Fruit fly (Drosophila melanogaster): ENCODE data around the gene Doa.

The Doa gene

DNA sequence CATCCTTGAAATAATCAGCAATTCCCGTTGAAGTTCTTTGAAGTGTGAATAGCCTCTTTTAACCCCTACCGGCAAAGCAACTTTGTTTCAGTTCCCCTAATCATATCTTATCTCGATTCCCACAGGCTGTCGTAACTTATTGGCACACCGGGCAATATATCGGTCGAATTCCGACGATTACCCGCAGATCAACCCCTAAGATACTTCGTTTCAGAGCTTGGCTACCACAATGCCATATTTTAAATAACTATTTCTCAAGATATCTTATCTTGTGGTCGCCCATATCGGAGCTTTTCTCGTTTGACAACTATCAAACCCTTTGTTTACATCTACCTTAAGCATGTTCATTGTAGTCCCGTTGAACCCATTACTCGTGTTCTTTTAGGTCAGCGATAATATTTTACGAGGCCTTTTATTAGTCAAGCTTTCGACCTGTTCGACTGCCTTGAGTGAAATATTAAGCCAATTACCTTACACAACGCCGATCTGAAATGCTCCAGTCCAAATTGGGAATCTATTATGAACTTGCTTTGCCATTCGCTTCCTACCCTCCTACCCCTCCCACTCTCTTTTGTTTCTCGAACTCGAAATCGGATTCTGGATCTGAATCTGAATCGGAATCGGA lies 11.2 kb downstream of the Doa start:
- TF ChIP-seq CG1620 (GFP tag; optimal IDR thresholded peaks at IDR 0.05) (no peak), CG7045 (GFP tag; optimal IDR thresholded peaks at IDR 0.05) (no peak), pad (GFP tag; optimal IDR thresholded peaks at IDR 0.05) (no peak), CG11617 (GFP tag; optimal IDR thresholded peaks at IDR 0.05) (no peak), Clk (GFP tag; optimal IDR thresholded peaks at IDR 0.05) (no peak), CG12768 (GFP tag; optimal IDR thresholded peaks at IDR 0.05) (no peak), bab1 (GFP tag; optimal IDR thresholded peaks at IDR 0.05) (no peak), CG7101 (tag; optimal IDR thresholded peaks at IDR 0.05) (no peak), CG33017 (tag; optimal IDR thresholded peaks at IDR 0.05) (no peak), CG14711 (tag; optimal IDR thresholded peaks at IDR 0.05) (no peak), tj (GFP tag; optimal IDR thresholded peaks at IDR 0.05) (no peak), Crg-1 (GFP tag; optimal IDR thresholded peaks at IDR 0.05) (no peak), cnc (optimal IDR thresholded peaks at IDR 0.05) (no peak), Mnt (GFP tag; optimal IDR thresholded peaks at IDR 0.05) (no peak), toe (GFP tag; optimal IDR thresholded peaks at IDR 0.05) (no peak), kay (GFP tag; ENCODE audit: borderline replicate concordance) (no peak), cic (GFP tag; optimal IDR thresholded peaks at IDR 0.05) (no peak), Hr96 (GFP tag; optimal IDR thresholded peaks at IDR 0.05) (no peak), CG5204 (GFP tag; optimal IDR thresholded peaks at IDR 0.05) (no peak)

DNA sequence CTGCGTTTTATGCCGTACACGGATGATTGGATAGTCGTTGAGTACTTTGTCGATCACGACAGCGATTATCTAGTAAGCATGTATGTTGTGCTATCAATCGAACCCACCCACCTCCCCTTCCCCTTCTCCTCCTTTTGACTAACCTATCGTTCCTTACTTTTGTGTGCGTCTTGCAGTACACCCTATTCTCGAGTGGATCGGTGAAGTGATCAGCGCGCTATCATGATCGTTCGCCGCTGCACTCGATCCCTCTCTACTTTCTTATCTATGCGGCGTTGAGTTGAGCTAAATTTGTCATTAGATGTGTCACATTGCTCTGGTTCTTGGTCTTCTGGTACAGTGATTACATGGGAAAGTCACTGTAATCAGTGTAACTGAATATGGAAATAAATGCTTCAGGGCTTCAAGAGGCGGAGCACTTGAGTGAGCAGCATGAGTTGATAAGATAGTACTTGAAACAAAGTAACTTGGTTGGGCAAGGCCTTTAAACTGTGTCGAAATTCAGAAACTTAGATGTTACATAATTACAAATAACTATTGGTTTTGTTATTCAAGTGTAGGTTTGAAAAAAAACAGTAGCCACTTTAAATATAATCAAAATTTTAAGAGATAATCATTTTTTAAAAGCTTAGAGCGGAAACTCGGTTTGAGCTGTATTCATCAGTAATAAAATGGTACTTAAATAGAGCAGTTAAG lies 13.7 kb downstream of the Doa start:
- TF ChIP-seq cnc (optimal IDR thresholded peaks at IDR 0.05), result no peak
- TF ChIP-seq kay (GFP tag; ENCODE audit: borderline replicate concordance), result peak; percentile 44

DNA sequence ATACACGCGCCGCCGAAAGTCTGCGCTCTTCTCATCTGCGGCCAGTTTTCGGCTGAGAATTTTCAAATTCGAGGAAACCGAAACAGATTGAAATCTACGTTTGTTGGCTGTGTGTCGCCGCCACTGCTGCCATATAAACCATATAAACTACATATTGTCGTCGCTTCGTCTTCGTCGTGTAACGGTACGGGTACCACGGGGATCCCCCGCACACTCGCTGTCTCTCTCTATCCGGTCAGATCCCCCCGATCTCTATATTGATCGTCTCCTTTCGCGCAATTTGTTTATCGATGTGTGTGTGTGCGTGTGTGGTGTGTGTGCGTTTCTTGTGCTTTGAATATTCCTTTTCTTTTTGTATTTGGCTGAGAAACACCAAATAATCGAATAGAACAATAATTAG lies 15.5 kb downstream of the Doa start:
- TF ChIP-seq cic (GFP tag; optimal IDR thresholded peaks at IDR 0.05) (no peak), pad (GFP tag; optimal IDR thresholded peaks at IDR 0.05) (no peak), CG7045 (GFP tag; optimal IDR thresholded peaks at IDR 0.05) (no peak), CG33017 (tag; optimal IDR thresholded peaks at IDR 0.05) (no peak), CG5204 (GFP tag; optimal IDR thresholded peaks at IDR 0.05) (no peak), Mnt (GFP tag; optimal IDR thresholded peaks at IDR 0.05) (no peak)

DNA sequence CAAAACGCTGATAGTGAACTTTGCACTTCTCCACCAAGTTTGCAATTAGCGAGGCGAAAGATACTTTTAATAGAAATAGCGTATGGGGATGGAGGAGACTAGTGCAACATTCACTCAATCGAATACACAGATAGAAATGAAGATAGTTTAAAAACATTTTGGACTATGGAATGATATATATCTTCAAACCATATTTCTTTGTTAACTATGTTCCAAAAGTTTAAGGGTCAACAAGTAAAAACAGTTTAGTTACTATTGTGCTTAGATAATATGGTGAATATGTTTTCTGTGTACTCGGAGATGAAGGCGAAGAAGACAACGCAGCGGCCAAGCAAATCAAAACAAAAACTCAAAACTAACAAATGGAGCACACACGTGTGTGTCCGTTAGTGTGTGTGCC lies 16.3 kb downstream of the Doa start:
- TF ChIP-seq pad (GFP tag; optimal IDR thresholded peaks at IDR 0.05) (no peak), ovo (GFP tag; optimal IDR thresholded peaks at IDR 0.05) (no peak), CG11617 (GFP tag; optimal IDR thresholded peaks at IDR 0.05) (no peak), CG7045 (GFP tag; optimal IDR thresholded peaks at IDR 0.05) (no peak), CG33017 (tag; optimal IDR thresholded peaks at IDR 0.05) (no peak), CG12768 (GFP tag; optimal IDR thresholded peaks at IDR 0.05) (no peak)

dm6 chr3R:28904816-28905435 lies 17.1 kb downstream of the Doa start:
- TF ChIP-seq Hr96 (GFP tag; optimal IDR thresholded peaks at IDR 0.05) (peak; percentile 29), CG12768 (GFP tag; optimal IDR thresholded peaks at IDR 0.05) (no peak)

dm6 chr3R:28911758-28912157 lies 23.9 kb downstream of the Doa start:
- TF ChIP-seq cic (GFP tag; optimal IDR thresholded peaks at IDR 0.05) (no peak), CG1620 (GFP tag; optimal IDR thresholded peaks at IDR 0.05) (no peak), pad (GFP tag; optimal IDR thresholded peaks at IDR 0.05) (no peak), CG33017 (tag; optimal IDR thresholded peaks at IDR 0.05) (no peak), toe (GFP tag; optimal IDR thresholded peaks at IDR 0.05) (no peak), CG14711 (tag; optimal IDR thresholded peaks at IDR 0.05) (no peak), CG7101 (tag; optimal IDR thresholded peaks at IDR 0.05) (no peak), ovo (GFP tag; optimal IDR thresholded peaks at IDR 0.05) (no peak), Crg-1 (GFP tag; optimal IDR thresholded peaks at IDR 0.05) (no peak), Clk (GFP tag; optimal IDR thresholded peaks at IDR 0.05) (no peak), bab1 (GFP tag; optimal IDR thresholded peaks at IDR 0.05) (no peak), CG7045 (GFP tag; optimal IDR thresholded peaks at IDR 0.05) (no peak), kay (GFP tag; ENCODE audit: borderline replicate concordance) (no peak), tj (GFP tag; optimal IDR thresholded peaks at IDR 0.05) (no peak), Hr96 (GFP tag; optimal IDR thresholded peaks at IDR 0.05) (no peak), CG11617 (GFP tag; optimal IDR thresholded peaks at IDR 0.05) (no peak), CG5204 (GFP tag; optimal IDR thresholded peaks at IDR 0.05) (no peak), cnc (optimal IDR thresholded peaks at IDR 0.05) (no peak)

DNA sequence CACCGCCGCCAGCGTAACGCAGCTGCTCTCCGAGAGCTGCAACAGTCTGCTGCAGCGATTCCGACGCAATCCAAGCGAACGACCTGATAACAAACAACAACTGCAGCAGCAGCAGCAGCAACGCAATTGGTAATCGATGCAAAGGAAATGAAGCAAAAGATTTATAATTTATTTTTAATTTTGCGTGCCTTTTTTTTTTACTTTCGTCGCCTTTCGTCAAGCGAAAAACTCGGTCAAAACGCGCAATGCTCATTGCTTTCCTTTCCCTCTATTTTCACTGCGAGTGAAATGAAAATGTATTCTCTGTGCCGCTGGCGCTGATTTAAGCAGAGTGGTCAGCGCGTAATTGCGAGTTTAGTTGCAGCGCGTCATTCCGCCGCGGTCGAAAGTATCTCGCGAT lies 25.2 kb downstream of the Doa start:
- TF ChIP-seq Crg-1 (GFP tag; optimal IDR thresholded peaks at IDR 0.05), result no peak
- no peak for TF ChIP-seq Hr96 (GFP tag; optimal IDR thresholded peaks at IDR 0.05)
- no peak for TF ChIP-seq cnc (optimal IDR thresholded peaks at IDR 0.05)
- TF ChIP-seq CG33017 (tag; optimal IDR thresholded peaks at IDR 0.05), result no peak
- no peak for TF ChIP-seq CG11617 (GFP tag; optimal IDR thresholded peaks at IDR 0.05)
- TF ChIP-seq tj (GFP tag; optimal IDR thresholded peaks at IDR 0.05), result no peak
- no peak for TF ChIP-seq kay (GFP tag; ENCODE audit: borderline replicate concordance)
- no peak for TF ChIP-seq ovo (GFP tag; optimal IDR thresholded peaks at IDR 0.05)
- TF ChIP-seq cic (GFP tag; optimal IDR thresholded peaks at IDR 0.05), result no peak
- no peak for TF ChIP-seq Clk (GFP tag; optimal IDR thresholded peaks at IDR 0.05)
- TF ChIP-seq Mnt (GFP tag; optimal IDR thresholded peaks at IDR 0.05), result no peak
- no peak for TF ChIP-seq toe (GFP tag; optimal IDR thresholded peaks at IDR 0.05)
- no peak for TF ChIP-seq pad (GFP tag; optimal IDR thresholded peaks at IDR 0.05)
- TF ChIP-seq bab1 (GFP tag; optimal IDR thresholded peaks at IDR 0.05), result no peak
- TF ChIP-seq CG14711 (tag; optimal IDR thresholded peaks at IDR 0.05), result no peak
- no peak for TF ChIP-seq CG5204 (GFP tag; optimal IDR thresholded peaks at IDR 0.05)
- no peak for TF ChIP-seq CG12768 (GFP tag; optimal IDR thresholded peaks at IDR 0.05)
